Fruit fly (Drosophila melanogaster): Measurements from ENCODE around the gene CG5281.

The CG5281 gene

dm6 chr3R:11402894-11403293, 32.8 kb upstream of the CG5281 start (continued):
- TF ChIP-seq CG11560 (tag; IDR thresholded peaks at IDR 0.05) (no peak), lov (optimal IDR thresholded peaks at IDR 0.05) (no peak), lov (GFP tag; IDR thresholded peaks at IDR 0.05) (no peak), CG1529 (GFP tag; optimal IDR thresholded peaks at IDR 0.05) (no peak), MTF-1 (GFP tag; optimal IDR thresholded peaks at IDR 0.05; ENCODE audit: borderline replicate concordance) (no peak), psq (GFP tag; optimal IDR thresholded peaks at IDR 0.05) (no peak), C15 (GFP tag; IDR thresholded peaks at IDR 0.05) (no peak), sna (GFP tag; IDR thresholded peaks at IDR 0.05; ENCODE audit: partially characterized antibody) (no peak), sd (tag; optimal IDR thresholded peaks at IDR 0.05) (no peak), CG13287 (GFP tag; IDR thresholded peaks at IDR 0.05; ENCODE audit: partially characterized antibody) (no peak)

dm6 chr3R:11407733-11408134, 27.9 kb upstream of the CG5281 start, which contains the start of gene mRpL40:
Gene mRpL40 (plus strand): TSS chr3R:11407918.
- TF ChIP-seq bbx (GFP tag; IDR thresholded peaks at IDR 0.05; ENCODE audit: partially characterized antibody), result peak; percentile 42; the same call in 1 of the 2 replicates
- peak; percentile 21 for TF ChIP-seq CG15514 (GFP tag; optimal IDR thresholded peaks at IDR 0.05)
- peak; percentile 85 for TF ChIP-seq Myb (GFP tag; optimal IDR thresholded peaks at IDR 0.05)
- TF ChIP-seq CG6254 (GFP tag; optimal IDR thresholded peaks at IDR 0.05), result no peak
- peak; percentile 57; the same call in 1 of the 3 replicates for TF ChIP-seq Doc3 (GFP tag; IDR thresholded peaks at IDR 0.05; ENCODE audit: partially characterized antibody)
- TF ChIP-seq hbn (GFP tag; IDR thresholded peaks at IDR 0.05; ENCODE audit: partially characterized antibody), result peak; percentile 47
- TF ChIP-seq Drgx (GFP tag; IDR thresholded peaks at IDR 0.05), result no peak
- TF ChIP-seq Pdp1 (GFP tag; optimal IDR thresholded peaks at IDR 0.05), result peak in 1 of 2 experiments; percentile 98
- peak; percentile 52 for TF ChIP-seq CG6791 (GFP tag; IDR thresholded peaks at IDR 0.05; ENCODE audit: partially characterized antibody)
- TF ChIP-seq CG15479 (GFP tag; optimal IDR thresholded peaks at IDR 0.05), result peak; percentile 81
- peak; percentile 46 for TF ChIP-seq Scr (GFP tag; IDR thresholded peaks at IDR 0.05; ENCODE audit: partially characterized antibody)
- peak; percentile 27 for TF ChIP-seq CTCF (GFP tag; optimal IDR thresholded peaks at IDR 0.05)
- no peak for TF ChIP-seq CG10959 (GFP tag; IDR thresholded peaks at IDR 0.05)
- TF ChIP-seq h (optimal IDR thresholded peaks at IDR 0.05), result no peak
- no peak for TF ChIP-seq lmd (GFP tag; IDR thresholded peaks at IDR 0.05)
- TF ChIP-seq Ets97D (GFP tag; optimal IDR thresholded peaks at IDR 0.05), result peak; percentile 1
- TF ChIP-seq nerfin-2 (GFP tag; IDR thresholded peaks at IDR 0.05; ENCODE audit: partially characterized antibody), result 0 out of 2 replicates have a peak, but pooled peaks have one; percentile 17
- TF ChIP-seq CG13424 (tag; optimal IDR thresholded peaks at IDR 0.05), result no peak
- peak; percentile 71; the same call in 3 of the 4 replicates for TF ChIP-seq Dll (GFP tag; IDR thresholded peaks at IDR 0.05; ENCODE audit: partially characterized antibody)
- TF ChIP-seq CG14710 (tag; optimal IDR thresholded peaks at IDR 0.05), result peak; percentile 19
- no peak for TF ChIP-seq chif (GFP tag; optimal IDR thresholded peaks at IDR 0.05)
- peak; percentile 66 for TF ChIP-seq pzg (GFP tag; optimal IDR thresholded peaks at IDR 0.05)
- peak; percentile 84 for TF ChIP-seq Sry-δ (GFP tag; optimal IDR thresholded peaks at IDR 0.05)
- TF ChIP-seq CG9437 (GFP tag; optimal IDR thresholded peaks at IDR 0.05), result no peak
- TF ChIP-seq HLH4C (GFP tag; IDR thresholded peaks at IDR 0.05; ENCODE audit: partially characterized antibody), result peak; percentile 47; the same call in 1 of the 3 replicates
- TF ChIP-seq MESR4 (GFP tag; optimal IDR thresholded peaks at IDR 0.05), result peak; percentile 74
- no peak for TF ChIP-seq ci (GFP tag; IDR thresholded peaks at IDR 0.05)
- TF ChIP-seq CG7556 (GFP tag; optimal IDR thresholded peaks at IDR 0.05), result no peak
- TF ChIP-seq Opbp (GFP tag; IDR thresholded peaks at IDR 0.05; ENCODE audit: partially characterized antibody), result peak; percentile 32; the same call in 1 of the 3 replicates
- TF ChIP-seq CG8924 (tag; optimal IDR thresholded peaks at IDR 0.05), result no peak
- TF ChIP-seq BEAF-32 (GFP tag; optimal IDR thresholded peaks at IDR 0.05), result peak; percentile 50
- peak; percentile 45; the same call in 2 of the 3 replicates for TF ChIP-seq CG16813 (GFP tag; IDR thresholded peaks at IDR 0.05; ENCODE audit: partially characterized antibody)
- TF ChIP-seq chn (GFP tag; optimal IDR thresholded peaks at IDR 0.05), result no peak
- TF ChIP-seq pros (GFP tag; optimal IDR thresholded peaks at IDR 0.05), result no peak
- peak; percentile 4 to 95 for TF ChIP-seq insv (GFP tag; optimal IDR thresholded peaks at IDR 0.05)
- 0 out of 2 replicates have a peak, but pooled peaks have one; percentile 8 for TF ChIP-seq inv (GFP tag; IDR thresholded peaks at IDR 0.05; ENCODE audit: partially characterized antibody)
- peak; percentile 91 for TF ChIP-seq MBD-R2 (GFP tag; IDR thresholded peaks at IDR 0.05)
- TF ChIP-seq CG34224 (GFP tag; IDR thresholded peaks at IDR 0.05; ENCODE audit: partially characterized antibody), result peak; percentile 69

All from whole organism, embryonic.